Fruit fly (Drosophila melanogaster) S2 (cell line): ENCODE data around the gene Myo10A.

Source experiments
- CG8478 ChIP-seq: fragments of >200 bp; optimal IDR thresholded peaks from 2 replicates; lab custom pipeline; 2018
- CTCF ChIP-seq, 2 experiments: fragments of >200 bp; optimal IDR thresholded peaks; 2 replicates each; lab custom pipeline; 2018

Gene Myo10A

dm6 chrX:10930553-10931092 lies at the start of gene Myo10A:
Gene Myo10A, plus strand, starts transcription at chrX:10930840.
- TF ChIP-seq CTCF (optimal IDR thresholded peaks at IDR 0.05; lab: Kevin White, UChicago) = no peak
- TF ChIP-seq CG8478 (lab: Kevin White, UChicago) = no peak

- TF ChIP-seq CTCF (optimal IDR thresholded peaks at IDR 0.05; lab: Kevin White, UChicago) (no peak), CG8478 (lab: Kevin White, UChicago) (no peak)
Observed at dm6 chrX:10882786-10883185, 47.9 kb upstream of the Myo10A start.

dm6 chrX:10883740-10884139 lies 46.9 kb upstream of the Myo10A start:
- TF ChIP-seq CG8478 (lab: Kevin White, UChicago) = no peak
- TF ChIP-seq CTCF (optimal IDR thresholded peaks at IDR 0.05; lab: Kevin White, UChicago) = no peak

- TF ChIP-seq CG8478 (lab: Kevin White, UChicago) (no peak), CTCF (optimal IDR thresholded peaks at IDR 0.05; lab: Kevin White, UChicago) (no peak)
Observed at dm6 chrX:10886418-10886817, 44.2 kb upstream of the Myo10A start.

- TF ChIP-seq CTCF (optimal IDR thresholded peaks at IDR 0.05; lab: Kevin White, UChicago) = no peak
- no peak for TF ChIP-seq CG8478 (lab: Kevin White, UChicago)
Observed at dm6 chrX:10887643-10888042, 43.0 kb upstream of the Myo10A start.

dm6 chrX:10889955-10890617 lies 40.6 kb upstream of the Myo10A start:
- TF ChIP-seq CTCF (optimal IDR thresholded peaks at IDR 0.05; lab: Kevin White, UChicago) = no peak
- TF ChIP-seq CG8478 (lab: Kevin White, UChicago) = no peak

dm6 chrX:10891150-10891549 lies 39.5 kb upstream of the Myo10A start, which contains the start of gene Ork1:
Gene Ork1, minus strand, starts transcription at chrX:10891250.
- TF ChIP-seq CTCF (optimal IDR thresholded peaks at IDR 0.05; lab: Kevin White, UChicago) (no peak), CG8478 (lab: Kevin White, UChicago) (no peak)

dm6 chrX:10893208-10893607 lies 37.4 kb upstream of the Myo10A start:
- TF ChIP-seq CG8478 (lab: Kevin White, UChicago) (no peak), CTCF (optimal IDR thresholded peaks at IDR 0.05; lab: Kevin White, UChicago) (no peak)

dm6 chrX:10899232-10899631 lies 31.4 kb upstream of the Myo10A start, which contains the start of gene CG1582:
Gene CG1582, minus strand, starts transcription at chrX:10899302.
- TF ChIP-seq CTCF (optimal IDR thresholded peaks at IDR 0.05; lab: Kevin White, UChicago) (no peak), CG8478 (lab: Kevin White, UChicago) (no peak)

dm6 chrX:10899665-10900064 lies 31.0 kb upstream of the Myo10A start, which contains the start of gene CG15208:
Gene CG15208, plus strand, starts transcription at chrX:10899965.
- no peak for TF ChIP-seq CG8478 (lab: Kevin White, UChicago)
- no peak for TF ChIP-seq CTCF (optimal IDR thresholded peaks at IDR 0.05; lab: Kevin White, UChicago)

dm6 chrX:10905047-10905446 lies 25.6 kb upstream of the Myo10A start:
- TF ChIP-seq CG8478 (lab: Kevin White, UChicago) (no peak), CTCF (optimal IDR thresholded peaks at IDR 0.05; lab: Kevin White, UChicago) (no peak)

dm6 chrX:10905467-10905866 lies 25.2 kb upstream of the Myo10A start, which contains the start of gene CG43901:
Gene CG43901, plus strand, starts transcription at chrX:10905767.
- no peak for TF ChIP-seq CTCF (optimal IDR thresholded peaks at IDR 0.05; lab: Kevin White, UChicago)

- no peak for TF ChIP-seq CG8478 (lab: Kevin White, UChicago)
- no peak for TF ChIP-seq CTCF (optimal IDR thresholded peaks at IDR 0.05; lab: Kevin White, UChicago)
Observed at dm6 chrX:10906222-10906866, 24.3 kb upstream of the Myo10A start.

dm6 chrX:10912585-10912984 lies 18.1 kb upstream of the Myo10A start:
- TF ChIP-seq CG8478 (lab: Kevin White, UChicago) (no peak), CTCF (optimal IDR thresholded peaks at IDR 0.05; lab: Kevin White, UChicago) (no peak)

dm6 chrX:10921665-10922064 lies 9.0 kb upstream of the Myo10A start:
- TF ChIP-seq CG8478 (lab: Kevin White, UChicago) = no peak
- no peak for TF ChIP-seq CTCF (optimal IDR thresholded peaks at IDR 0.05; lab: Kevin White, UChicago)
